Fruit fly (Drosophila melanogaster) whole organism, embryonic: ENCODE data around the gene Dmtn.
A peak's percentile ranks its signal among the peaks of the same experiment; 100 is the strongest.

Experiments used
- CG10147 ChIP-seq: fragments of 200-800 bp; sonication (Bioruptor generic); optimal IDR thresholded peaks from 2 replicates; lab custom pipeline; 2019; ENCODE audit warnings: missing biosample characterization, mild to moderate bottlenecking, missing genetic modification characterization, moderate library complexity
- CG15479 ChIP-seq: fragments of 200-800 bp; sonication (Bioruptor generic); optimal IDR thresholded peaks from 3 replicates; lab custom pipeline; 2019; ENCODE audit warnings: missing biosample characterization, mild to moderate bottlenecking, missing genetic modification characterization, moderate library complexity
- CG1647 ChIP-seq: fragments of 200-800 bp; sonication (Bioruptor generic); optimal IDR thresholded peaks from 3 replicates; lab custom pipeline; 2016; ENCODE audit warnings: missing biosample characterization, missing genetic modification characterization
- CG17385 ChIP-seq: fragments of 200-800 bp; sonication (Bioruptor generic); optimal IDR thresholded peaks from 3 replicates; lab custom pipeline; 2018; ENCODE audit warnings: missing biosample characterization, mild to moderate bottlenecking, missing genetic modification characterization
- CG18262 ChIP-seq: fragments of 200-800 bp; optimal IDR thresholded peaks from 3 replicates; lab custom pipeline; 2019; ENCODE audit warnings: missing biosample characterization, mild to moderate bottlenecking, missing genetic modification characterization, moderate library complexity
- CG18619 ChIP-seq: fragments of 200-800 bp; sonication (Bioruptor generic); optimal IDR thresholded peaks from 3 replicates; lab custom pipeline; 2017; ENCODE audit warnings: missing biosample characterization, mild to moderate bottlenecking, missing genetic modification characterization
- CG2120 ChIP-seq: fragments of 200-800 bp; sonication (Bioruptor generic); optimal IDR thresholded peaks from 3 replicates; lab custom pipeline; 2016; ENCODE audit warnings: missing biosample characterization, missing genetic modification characterization
- CG2129 ChIP-seq: fragments of 200-800 bp; sonication (Bioruptor generic); IDR thresholded peaks from 2 replicates; pipeline ENCODE4 v1.3.6; 2022; ENCODE audit warnings: missing biosample characterization, missing genetic modification characterization; ENCODE audit not compliant: partially characterized antibody
- CG33213 ChIP-seq: fragments of 200-800 bp; sonication (Bioruptor generic); optimal IDR thresholded peaks from 3 replicates; lab custom pipeline; 2016; ENCODE audit warnings: missing biosample characterization, missing genetic modification characterization
- CG7271 ChIP-seq: fragments of 200-800 bp; sonication (Bioruptor generic); optimal IDR thresholded peaks from 2 replicates; lab custom pipeline; 2018; ENCODE audit warnings: missing biosample characterization, mild to moderate bottlenecking, missing genetic modification characterization, moderate library complexity
- CG7745 ChIP-seq: fragments of 200-800 bp; sonication (Bioruptor generic); optimal IDR thresholded peaks from 2 replicates; lab custom pipeline; 2018; ENCODE audit warnings: missing biosample characterization, mild to moderate bottlenecking, missing genetic modification characterization, moderate library complexity
- CG7839 ChIP-seq: fragments of 200-800 bp; sonication (Bioruptor generic); optimal IDR thresholded peaks from 3 replicates; lab custom pipeline; 2018; ENCODE audit warnings: missing biosample characterization, mild to moderate bottlenecking, missing genetic modification characterization, moderate library complexity
- CG8290 ChIP-seq, 3 experiments: fragments of 200-800 bp; sonication (Bioruptor generic); optimal IDR thresholded peaks; 2 replicates each; lab custom pipeline; 2016 to 2019; ENCODE audit warnings: missing biosample characterization in 3 of 3, missing genetic modification characterization in 3 of 3, mild to moderate bottlenecking in 2 of 3, moderate library complexity in 1 of 3
- CG8765 ChIP-seq: fragments of 200-800 bp; sonication (Bioruptor generic); IDR thresholded peaks from 2 replicates; pipeline ENCODE4 v1.3.6; 2022; ENCODE audit warnings: missing biosample characterization, missing genetic modification characterization
- CG9817 ChIP-seq: fragments of 200-800 bp; sonication (Bioruptor generic); optimal IDR thresholded peaks from 2 replicates; lab custom pipeline; 2018; ENCODE audit warnings: missing biosample characterization, mild to moderate bottlenecking, missing genetic modification characterization, moderate library complexity
- CrebB ChIP-seq: fragments of 200-800 bp; sonication (Bioruptor generic); optimal IDR thresholded peaks from 3 replicates; lab custom pipeline; 2018; ENCODE audit warnings: missing biosample characterization, mild to moderate bottlenecking, missing genetic modification characterization
- Deaf1 ChIP-seq: fragments of 200-800 bp; optimal IDR thresholded peaks from 3 replicates; lab custom pipeline; 2019; ENCODE audit warnings: missing biosample characterization, mild to moderate bottlenecking, missing genetic modification characterization, moderate library complexity
- Dek ChIP-seq: fragments of 200-800 bp; sonication (Bioruptor generic); optimal IDR thresholded peaks from 3 replicates; lab custom pipeline; 2019; ENCODE audit warnings: missing biosample characterization, mild to moderate bottlenecking, missing genetic modification characterization, moderate library complexity
- ERR ChIP-seq: fragments of 200-800 bp; sonication (Bioruptor generic); optimal IDR thresholded peaks from 2 replicates; lab custom pipeline; 2016; ENCODE audit warnings: missing biosample characterization, missing genetic modification characterization
- Elba2 ChIP-seq: fragments of 200-800 bp; sonication (Bioruptor generic); optimal IDR thresholded peaks from 3 replicates; lab custom pipeline; 2016; ENCODE audit warnings: missing biosample characterization, missing genetic modification characterization
- Hmr ChIP-seq: fragments of 200-800 bp; sonication (Bioruptor generic); optimal IDR thresholded peaks from 3 replicates; lab custom pipeline; 2017; ENCODE audit warnings: mild to moderate bottlenecking, missing biosample characterization, missing genetic modification reagents, missing genetic modification characterization
- Hr3 ChIP-seq: fragments of 200-800 bp; sonication (Bioruptor generic); optimal IDR thresholded peaks from 3 replicates; lab custom pipeline; 2016; ENCODE audit warnings: missing biosample characterization, missing genetic modification characterization
- Hr51 ChIP-seq, 2 experiments: fragments of 200-800 bp; sonication (Bioruptor generic); optimal IDR thresholded peaks; 2 replicates in 1 of 2; 3 replicates in 1 of 2; lab custom pipeline; 2016 to 2018; ENCODE audit warnings: missing biosample characterization in 2 of 2, missing genetic modification characterization in 2 of 2, mild to moderate bottlenecking in 1 of 2, moderate library complexity in 1 of 2
- Hsf ChIP-seq: fragments of 200-800 bp; sonication (Bioruptor generic); optimal IDR thresholded peaks from 3 replicates; lab custom pipeline; 2016; ENCODE audit warnings: missing biosample characterization, missing genetic modification characterization
- Lhr ChIP-seq: fragments of 200-800 bp; sonication (Bioruptor generic); optimal IDR thresholded peaks from 3 replicates; lab custom pipeline; 2017; ENCODE audit warnings: mild to moderate bottlenecking, missing biosample characterization, missing genetic modification reagents, missing genetic modification characterization
- Lpt ChIP-seq: fragments of >200 bp; optimal IDR thresholded peaks from 2 replicates; lab custom pipeline; 2018; ENCODE audit warnings: missing biosample characterization, missing genetic modification characterization
- Med ChIP-seq: fragments of 200-800 bp; sonication (Bioruptor generic); peaks from one replicate; lab custom pipeline; 2016; ENCODE audit warnings: missing biosample characterization, missing genetic modification characterization, mild to moderate bottlenecking, inconsistent platforms, moderate library complexity
- Meics ChIP-seq: fragments of 200-800 bp; sonication (Bioruptor generic); optimal IDR thresholded peaks from 2 replicates; lab custom pipeline; 2017; ENCODE audit warnings: missing biosample characterization, mild to moderate bottlenecking, missing genetic modification characterization
- Myb ChIP-seq: fragments of 200-800 bp; sonication (Bioruptor generic); optimal IDR thresholded peaks from 2 replicates; lab custom pipeline; 2016; ENCODE audit warnings: missing biosample characterization, missing genetic modification characterization
- Sin3A ChIP-seq: fragments of >200 bp; optimal IDR thresholded peaks from 2 replicates; lab custom pipeline; 2018
- Ssrp ChIP-seq: fragments of 200-800 bp; sonication (Bioruptor generic); optimal IDR thresholded peaks from 2 replicates; lab custom pipeline; 2018; ENCODE audit warnings: missing biosample characterization, mild to moderate bottlenecking, missing genetic modification characterization, moderate library complexity
- Trl ChIP-seq, 3 experiments: fragments of >200 bp in 2 of 3; fragments of 200-800 bp in 1 of 3; sonication (Bioruptor generic) in 1 of 3; optimal IDR thresholded peaks; 2 replicates in 1 of 3; 3 replicates in 2 of 3; lab custom pipeline; 2016 to 2017; ENCODE audit warnings: missing biosample characterization in 1 of 3, missing genetic modification characterization in 1 of 3
- bsh ChIP-seq, 2 experiments: fragments of 200-800 bp; sonication (Bioruptor generic); optimal IDR thresholded peaks; 2 replicates each; lab custom pipeline; 2017 to 2018; ENCODE audit warnings: mild to moderate bottlenecking in 2 of 2, missing biosample characterization in 2 of 2, missing genetic modification characterization in 2 of 2, moderate library complexity in 1 of 2
- cato ChIP-seq: fragments of 200-800 bp; sonication (Bioruptor generic); optimal IDR thresholded peaks from 2 replicates; lab custom pipeline; 2016; ENCODE audit warnings: missing biosample characterization, missing genetic modification characterization, borderline replicate concordance
- ftz-f1 ChIP-seq: fragments of 200-800 bp; sonication (Bioruptor generic); optimal IDR thresholded peaks from 2 replicates; lab custom pipeline; 2016; ENCODE audit warnings: missing biosample characterization, missing genetic modification characterization
- gfzf ChIP-seq: fragments of 200-800 bp; sonication (Bioruptor generic); optimal IDR thresholded peaks from 2 replicates; lab custom pipeline; 2016; ENCODE audit warnings: missing biosample characterization, mild to moderate bottlenecking, missing genetic modification characterization, moderate library complexity
- odd ChIP-seq: fragments of 200-800 bp; sonication (Bioruptor generic); optimal IDR thresholded peaks from 2 replicates; lab custom pipeline; 2017; ENCODE audit warnings: missing biosample characterization, mild to moderate bottlenecking, missing genetic modification characterization
- pfk ChIP-seq: fragments of 200-800 bp; sonication (Bioruptor generic); optimal IDR thresholded peaks from 2 replicates; lab custom pipeline; 2018; ENCODE audit warnings: missing biosample characterization, mild to moderate bottlenecking, missing genetic modification characterization, moderate library complexity
- pita ChIP-seq: fragments of 200-800 bp; sonication (Bioruptor generic); optimal IDR thresholded peaks from 2 replicates; lab custom pipeline; 2017; ENCODE audit warnings: missing biosample characterization, mild to moderate bottlenecking, missing genetic modification characterization
- pros ChIP-seq: fragments of 200-800 bp; sonication (Bioruptor generic); optimal IDR thresholded peaks from 3 replicates; lab custom pipeline; 2019; ENCODE audit warnings: missing biosample characterization, mild to moderate bottlenecking, missing genetic modification characterization, moderate library complexity
- repo ChIP-seq: fragments of 200-800 bp; sonication (Bioruptor generic); optimal IDR thresholded peaks from 2 replicates; lab custom pipeline; 2016; ENCODE audit warnings: missing biosample characterization, missing genetic modification characterization
- sc ChIP-seq, 3 experiments: fragments of >200 bp in 2 of 3; fragments of 200-800 bp in 1 of 3; sonication (Bioruptor generic) in 1 of 3; optimal IDR thresholded peaks; 2 replicates in 2 of 3; 3 replicates in 1 of 3; lab custom pipeline; 2017; ENCODE audit warnings: mild to moderate bottlenecking in 1 of 3, missing biosample characterization in 1 of 3, missing genetic modification characterization in 1 of 3, missing genetic modification reagents in 1 of 3
- scrt ChIP-seq: fragments of 200-800 bp; sonication (Bioruptor generic); optimal IDR thresholded peaks from 2 replicates; lab custom pipeline; 2018; ENCODE audit warnings: missing biosample characterization, mild to moderate bottlenecking, missing genetic modification characterization, moderate library complexity
- tap ChIP-seq: fragments of 200-800 bp; optimal IDR thresholded peaks from 3 replicates; lab custom pipeline; 2019; ENCODE audit warnings: missing biosample characterization, mild to moderate bottlenecking, missing genetic modification characterization, moderate library complexity
- tgo ChIP-seq: fragments of 200-800 bp; sonication (Bioruptor generic); IDR thresholded peaks from 3 replicates; pipeline ENCODE4 v1.3.6; 2022; ENCODE audit warnings: missing biosample characterization, missing genetic modification characterization
- wek ChIP-seq: fragments of 200-800 bp; sonication (Bioruptor generic); optimal IDR thresholded peaks from 3 replicates; lab custom pipeline; 2018; ENCODE audit warnings: missing biosample characterization, mild to moderate bottlenecking, missing genetic modification characterization, moderate library complexity

Gene Dmtn

DNA sequence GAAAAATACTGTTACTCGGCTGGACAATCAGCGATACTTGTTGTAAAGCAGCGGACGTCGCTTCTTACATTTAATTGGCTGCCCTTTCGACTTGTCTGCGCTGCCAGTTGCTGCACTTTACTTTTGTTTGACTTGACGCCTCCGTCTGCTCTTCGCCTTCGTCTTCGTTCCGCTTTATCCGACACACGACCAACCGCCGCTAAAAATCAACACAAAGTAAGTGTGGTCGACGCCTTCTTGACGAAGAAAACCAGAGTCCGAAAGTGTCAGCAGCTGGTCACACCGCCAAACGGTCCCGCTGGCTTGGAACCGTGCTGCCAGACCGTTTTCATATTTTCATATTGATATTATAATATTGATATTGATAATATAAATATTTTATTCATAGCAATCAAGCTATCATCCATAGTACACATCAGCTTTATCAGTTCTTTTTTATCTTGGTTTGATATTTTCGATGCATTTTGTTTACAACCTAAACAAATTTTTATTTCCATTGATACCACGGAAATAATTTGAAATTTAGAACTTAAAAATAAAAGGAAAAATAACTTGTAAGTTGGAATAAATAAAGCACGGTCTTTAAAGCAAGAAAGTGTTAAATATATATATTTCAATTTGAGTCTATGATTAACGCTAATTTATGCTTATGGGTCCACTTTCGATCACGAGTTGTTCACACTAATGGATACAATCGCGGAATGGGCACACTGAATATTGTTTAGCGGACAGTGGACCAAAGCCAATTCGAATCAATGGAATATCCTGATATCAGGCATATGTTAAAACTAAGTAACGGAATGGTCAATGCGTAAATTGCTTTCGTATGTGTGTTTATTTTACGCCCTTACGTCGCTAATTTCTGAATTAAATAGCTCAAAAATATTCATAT is at the start of gene Dmtn:
Dmtn (minus strand) TSS at position 222 of the 892 bp plus-strand sequence.
- TF ChIP-seq Hr51 (GFP tag; optimal IDR thresholded peaks at IDR 0.05; lab: Kevin White, UChicago), result peak; percentile 4 to 24
- TF ChIP-seq tap (tag; lab: Kevin White, UChicago), result peak; percentile 2
- TF ChIP-seq ftz-f1 (GFP tag; lab: Kevin White, UChicago), result peak; percentile 68
- peak; percentile 3 for TF ChIP-seq Hr3 (GFP tag; lab: Kevin White, UChicago)
- TF ChIP-seq Lhr, result peak; percentile 80
- TF ChIP-seq tgo, result no peak
- peak; percentile 10 for TF ChIP-seq Meics (GFP tag; lab: Kevin White, UChicago)
- no peak for TF ChIP-seq CG2129 (GFP tag; lab: Robert Waterston, UW)
- TF ChIP-seq bsh (GFP tag; optimal IDR thresholded peaks at IDR 0.05; lab: Kevin White, UChicago), result peak in 1 of 2 experiments; percentile 20
- TF ChIP-seq pita (GFP tag; lab: Kevin White, UChicago), result no peak
- TF ChIP-seq CG7745 (tag; lab: Kevin White, UChicago), result no peak
- peak; percentile 32 for TF ChIP-seq CG2120
- TF ChIP-seq Hmr (GFP tag; lab: Kevin White, UChicago), result peak; percentile 59
- TF ChIP-seq Sin3A (lab: Kevin White, UChicago), result peak; percentile 33
- peak; percentile 68 for TF ChIP-seq Deaf1
- TF ChIP-seq Dek (tag; lab: Kevin White, UChicago), result peak; percentile 10
- TF ChIP-seq sc (optimal IDR thresholded peaks at IDR 0.05; lab: Kevin White, UChicago), result no peak
- peak; percentile 24 for TF ChIP-seq sc (GFP tag; optimal IDR thresholded peaks at IDR 0.05; lab: Kevin White, UChicago)
- peak; percentile 12 for TF ChIP-seq CG18619 (GFP tag; lab: Kevin White, UChicago)
- peak; percentile 95 for TF ChIP-seq Med (GFP tag; lab: Kevin White, UChicago)
- TF ChIP-seq scrt, result peak; percentile 35
- no peak for TF ChIP-seq CG8765
- TF ChIP-seq Elba2, result peak; percentile 43
- peak; percentile 26 for TF ChIP-seq Ssrp (tag; lab: Kevin White, UChicago)
- TF ChIP-seq cato (GFP tag; lab: Kevin White, UChicago), result peak; percentile 18
- peak; percentile 43 for TF ChIP-seq CG1647 (GFP tag; lab: Kevin White, UChicago)
- peak; percentile 41 for TF ChIP-seq ERR (GFP tag; lab: Kevin White, UChicago)
- peak; percentile 64 for TF ChIP-seq gfzf (GFP tag; lab: Kevin White, UChicago)
- peak; percentile 37 for TF ChIP-seq Myb
- TF ChIP-seq CG9817 (tag; lab: Kevin White, UChicago), result peak; percentile 15
- peak; percentile 0 for TF ChIP-seq CG7271 (tag; lab: Kevin White, UChicago)
- TF ChIP-seq CG7839 (tag; lab: Kevin White, UChicago), result peak; percentile 27
- TF ChIP-seq Lpt (GFP tag; lab: Kevin White, UChicago), result no peak
- TF ChIP-seq CrebB (tag; lab: Kevin White, UChicago), result peak; percentile 34
- TF ChIP-seq pros (GFP tag; lab: Kevin White, UChicago), result peak; percentile 92
- peak; percentile 50 for TF ChIP-seq pfk
- peak in 1 of 2 experiments; percentile 21 for TF ChIP-seq Trl (optimal IDR thresholded peaks at IDR 0.05; lab: Kevin White, UChicago)
- no peak for TF ChIP-seq Trl (GFP tag; optimal IDR thresholded peaks at IDR 0.05; lab: Kevin White, UChicago)
- peak; percentile 14 for TF ChIP-seq CG8290 (GFP tag; optimal IDR thresholded peaks at IDR 0.05; lab: Kevin White, UChicago)
- peak in 1 of 2 experiments; percentile 80 for TF ChIP-seq CG8290 (tag; optimal IDR thresholded peaks at IDR 0.05; lab: Kevin White, UChicago)
- TF ChIP-seq odd (GFP tag; lab: Kevin White, UChicago), result peak; percentile 23
- TF ChIP-seq wek (GFP tag; lab: Kevin White, UChicago), result peak; percentile 46
- TF ChIP-seq CG10147 (GFP tag; lab: Kevin White, UChicago), result peak; percentile 38
- TF ChIP-seq CG18262 (tag; lab: Kevin White, UChicago), result peak; percentile 40
- peak; percentile 17 for TF ChIP-seq Hsf
- no peak for TF ChIP-seq CG17385 (GFP tag; lab: Kevin White, UChicago)
- no peak for TF ChIP-seq CG15479 (GFP tag; lab: Kevin White, UChicago)
- TF ChIP-seq CG33213 (GFP tag; lab: Kevin White, UChicago), result peak; percentile 15
- peak; percentile 4 for TF ChIP-seq repo (GFP tag; lab: Kevin White, UChicago)
